Fruit fly (Drosophila melanogaster): ENCODE data around the gene Hsc70-4.

The Hsc70-4 gene

DNA sequence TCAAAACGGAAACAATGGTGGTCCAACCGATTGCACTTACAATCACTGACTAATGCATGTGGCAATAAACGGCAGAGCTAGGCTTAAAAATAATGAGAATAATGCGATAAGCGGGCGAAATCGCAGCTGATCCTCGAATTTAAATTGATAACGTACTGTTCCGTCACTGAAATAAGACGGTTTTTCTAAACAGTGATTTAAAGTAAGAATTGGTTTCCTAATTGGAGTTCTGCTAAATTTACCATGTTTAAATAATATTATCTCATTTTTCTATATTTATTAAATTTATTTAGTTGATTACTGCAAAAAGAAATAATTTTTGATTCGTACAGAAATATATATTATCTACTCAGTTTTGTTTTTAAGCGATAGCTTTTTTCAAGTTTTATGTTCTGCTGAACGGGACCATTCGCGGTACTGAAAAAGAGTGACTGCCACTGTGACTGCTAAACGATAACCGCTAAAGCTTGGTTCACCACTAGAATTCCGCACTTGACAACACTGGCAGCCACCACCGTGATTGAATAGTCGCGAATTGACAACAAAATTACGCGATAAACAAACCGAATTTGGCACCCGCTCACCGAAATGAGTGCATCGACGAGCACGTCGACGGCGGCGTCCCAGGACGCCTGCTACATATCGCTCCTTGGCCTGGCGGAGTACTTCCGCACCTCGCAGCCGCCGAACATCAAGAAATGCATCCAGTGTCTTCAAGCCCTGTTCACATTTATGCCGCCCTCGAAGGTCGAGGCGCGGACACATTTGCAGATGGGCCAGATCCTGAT, 33.6 kb upstream of the Hsc70-4 start, which contains the start of the genes Spn88Eb and Mau2 (continued):
- peak; percentile 94 for TF ChIP-seq sob (GFP tag; IDR thresholded peaks at IDR 0.05)
- TF ChIP-seq CG6791 (GFP tag; IDR thresholded peaks at IDR 0.05; ENCODE audit: partially characterized antibody) = peak; percentile 76
- 0 out of 3 replicates have a peak, but pooled peaks have one; percentile 5 for TF ChIP-seq sr (GFP tag; IDR thresholded peaks at IDR 0.05)
- TF ChIP-seq CG10274 (GFP tag; optimal IDR thresholded peaks at IDR 0.05) = no peak
- peak; percentile 75 for TF ChIP-seq CG12659 (GFP tag; optimal IDR thresholded peaks at IDR 0.05)
- peak; percentile 53 for TF ChIP-seq CG17328 (GFP tag; IDR thresholded peaks at IDR 0.05)
- TF ChIP-seq chm (GFP tag; IDR thresholded peaks at IDR 0.05) = peak; percentile 52; the same call in 1 of the 2 replicates
- TF ChIP-seq Vsx1 (GFP tag; optimal IDR thresholded peaks at IDR 0.05) = no peak
- peak; percentile 28 for TF ChIP-seq gfzf (GFP tag; optimal IDR thresholded peaks at IDR 0.05)
- no peak for TF ChIP-seq crc (GFP tag; optimal IDR thresholded peaks at IDR 0.05)
- TF ChIP-seq CG7963 (GFP tag; IDR thresholded peaks at IDR 0.05; ENCODE audit: partially characterized antibody) = no peak; the same call in 1 of the 3 replicates
- TF ChIP-seq crol (GFP tag; IDR thresholded peaks at IDR 0.05) = no peak
- TF ChIP-seq z (GFP tag; IDR thresholded peaks at IDR 0.05) = no peak
- no peak for TF ChIP-seq CG12219 (GFP tag; optimal IDR thresholded peaks at IDR 0.05)
- TF ChIP-seq Fer3 (tag; optimal IDR thresholded peaks at IDR 0.05) = peak; percentile 53
- no peak for TF ChIP-seq CG1792 (GFP tag; optimal IDR thresholded peaks at IDR 0.05)
- peak; percentile 84 for TF ChIP-seq Opbp (GFP tag; IDR thresholded peaks at IDR 0.05; ENCODE audit: partially characterized antibody)
- peak; percentile 49 for TF ChIP-seq CG8388 (GFP tag; optimal IDR thresholded peaks at IDR 0.05)
- TF ChIP-seq CG9932 (GFP tag; IDR thresholded peaks at IDR 0.05) = peak; percentile 95
- TF ChIP-seq CG10321 (GFP tag; IDR thresholded peaks at IDR 0.05) = no peak
- TF ChIP-seq fu2 (GFP tag; optimal IDR thresholded peaks at IDR 0.05) = peak; percentile 52
- no peak for TF ChIP-seq CG15011 (GFP tag; optimal IDR thresholded peaks at IDR 0.05)
- TF ChIP-seq CG11456 (GFP tag; IDR thresholded peaks at IDR 0.05) = peak; percentile 89
- 0 out of 3 replicates have a peak, but pooled peaks have one; percentile 32 for TF ChIP-seq Optix (GFP tag; IDR thresholded peaks at IDR 0.05)
- peak; percentile 53 for TF ChIP-seq maf-S (GFP tag; optimal IDR thresholded peaks at IDR 0.05)
- TF ChIP-seq CG30403 (GFP tag; optimal IDR thresholded peaks at IDR 0.05) = peak; percentile 81
- TF ChIP-seq gce (GFP tag; IDR thresholded peaks at IDR 0.05) = no peak
- peak; percentile 48 for TF ChIP-seq CG30431 (GFP tag; optimal IDR thresholded peaks at IDR 0.05)
- peak; percentile 5 for TF ChIP-seq slp2 (GFP tag; optimal IDR thresholded peaks at IDR 0.05)
- TF ChIP-seq CG8765 (GFP tag; IDR thresholded peaks at IDR 0.05) = peak; percentile 61; the same call in 1 of the 2 replicates
- peak; percentile 64 for TF ChIP-seq HLH54F (GFP tag; optimal IDR thresholded peaks at IDR 0.05)
- no peak for TF ChIP-seq nau (GFP tag; optimal IDR thresholded peaks at IDR 0.05)
- no peak for TF ChIP-seq psq (GFP tag; optimal IDR thresholded peaks at IDR 0.05)
- TF ChIP-seq lilli (GFP tag; optimal IDR thresholded peaks at IDR 0.05) = peak; percentile 73
- TF ChIP-seq wor (GFP tag; IDR thresholded peaks at IDR 0.05) = no peak
- peak; percentile 77 for TF ChIP-seq CG17829 (tag; optimal IDR thresholded peaks at IDR 0.05)
- TF ChIP-seq CG6765 (GFP tag; optimal IDR thresholded peaks at IDR 0.05) = no peak
- no peak for TF ChIP-seq tll (GFP tag; optimal IDR thresholded peaks at IDR 0.05)
- peak; percentile 68 for TF ChIP-seq ttk (GFP tag; IDR thresholded peaks at IDR 0.05)
- TF ChIP-seq bbx (GFP tag; IDR thresholded peaks at IDR 0.05; ENCODE audit: partially characterized antibody) = peak; percentile 59; the same call in 1 of the 2 replicates
- TF ChIP-seq CG10267 (tag; optimal IDR thresholded peaks at IDR 0.05) = peak; percentile 94
- TF ChIP-seq Oli (tag; optimal IDR thresholded peaks at IDR 0.05) = peak; percentile 37
- no peak for TF ChIP-seq corto (GFP tag; optimal IDR thresholded peaks at IDR 0.05)
- TF ChIP-seq CG17568 (GFP tag; optimal IDR thresholded peaks at IDR 0.05) = no peak
- no peak for TF ChIP-seq gcm2 (GFP tag; optimal IDR thresholded peaks at IDR 0.05)
- TF ChIP-seq Dfd (GFP tag; optimal IDR thresholded peaks at IDR 0.05) = no peak
- no peak for TF ChIP-seq NK7.1 (GFP tag; optimal IDR thresholded peaks at IDR 0.05)
- no peak for TF ChIP-seq sim (GFP tag; IDR thresholded peaks at IDR 0.05)
- TF ChIP-seq CG9437 (GFP tag; optimal IDR thresholded peaks at IDR 0.05) = peak; percentile 38
